Fruit fly (Drosophila melanogaster): Measurements from ENCODE around the gene egh.

The egh gene

DNA sequence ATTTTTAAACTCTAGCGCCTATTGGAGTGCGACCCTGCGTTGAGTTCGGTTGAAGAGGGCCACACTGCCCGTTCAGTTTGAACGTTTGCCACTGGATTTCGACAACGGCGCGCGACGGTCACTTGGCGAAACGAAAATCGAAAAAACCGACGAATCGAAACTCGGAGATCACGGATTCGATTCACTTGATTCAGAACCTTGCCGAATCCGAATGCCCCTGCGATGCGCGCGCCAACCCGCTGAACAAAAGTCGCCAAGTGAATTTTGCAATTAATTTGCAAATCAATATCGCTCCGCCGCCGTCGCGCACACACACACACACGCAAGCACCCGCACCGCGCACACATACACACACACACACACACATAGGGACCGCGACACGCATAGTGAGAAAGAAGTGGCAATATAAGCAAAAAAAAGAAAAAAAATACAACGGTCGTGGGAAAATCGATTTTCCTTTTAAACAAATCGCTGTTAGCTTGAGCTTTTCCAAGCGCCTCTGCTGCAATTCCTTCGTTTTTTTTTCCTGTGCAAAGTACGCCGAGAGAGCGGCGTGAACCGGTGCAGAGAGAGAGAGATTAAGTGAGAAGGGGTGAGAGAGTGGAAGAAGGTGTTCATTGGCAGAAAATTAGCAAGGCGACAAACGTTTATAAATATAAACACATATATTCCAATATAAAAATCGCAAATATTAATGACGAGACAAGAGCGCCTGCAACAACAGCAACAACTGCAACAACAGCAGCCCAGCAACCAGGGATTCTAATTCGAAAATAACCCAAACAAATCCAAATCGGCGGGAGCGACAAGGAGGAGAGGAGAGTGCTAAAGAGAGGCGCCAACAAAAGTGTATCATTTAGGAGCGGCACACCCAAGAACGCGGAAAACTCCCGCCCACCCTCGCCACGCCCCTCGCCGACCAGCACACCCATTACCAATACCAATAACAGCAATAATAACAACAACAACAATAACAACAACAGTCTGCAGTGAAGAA is at the start of gene egh:
TSS of gene egh (plus strand) at position 89 of the 997 bp plus-strand sequence.
- TF ChIP-seq tj (GFP tag; optimal IDR thresholded peaks at IDR 0.05): peak; percentile 47
- no peak for TF ChIP-seq Clk (GFP tag; optimal IDR thresholded peaks at IDR 0.05)
- TF ChIP-seq CG7045 (GFP tag; optimal IDR thresholded peaks at IDR 0.05): peak; percentile 2
- TF ChIP-seq CG7101 (tag; optimal IDR thresholded peaks at IDR 0.05): peak; percentile 51
- TF ChIP-seq Mnt (GFP tag; optimal IDR thresholded peaks at IDR 0.05): peak; percentile 60
- TF ChIP-seq pad (GFP tag; optimal IDR thresholded peaks at IDR 0.05): no peak
- peak; percentile 1 for TF ChIP-seq CG12768 (GFP tag; optimal IDR thresholded peaks at IDR 0.05)
- peak; percentile 10 for TF ChIP-seq ovo (GFP tag; optimal IDR thresholded peaks at IDR 0.05)
- TF ChIP-seq CG5204 (GFP tag; optimal IDR thresholded peaks at IDR 0.05): no peak
- peak; percentile 2 for TF ChIP-seq toe (GFP tag; optimal IDR thresholded peaks at IDR 0.05)
- peak; percentile 38 for TF ChIP-seq Hr96 (GFP tag; optimal IDR thresholded peaks at IDR 0.05)
- peak; percentile 43 for TF ChIP-seq CG1620 (GFP tag; optimal IDR thresholded peaks at IDR 0.05)
- no peak for TF ChIP-seq cic (GFP tag; optimal IDR thresholded peaks at IDR 0.05)
- peak; percentile 17 for TF ChIP-seq CG14711 (tag; optimal IDR thresholded peaks at IDR 0.05)
- peak; percentile 57 for TF ChIP-seq bab1 (GFP tag; optimal IDR thresholded peaks at IDR 0.05)
- peak; percentile 55 for TF ChIP-seq CG11617 (GFP tag; optimal IDR thresholded peaks at IDR 0.05)

- TF ChIP-seq ovo (GFP tag; optimal IDR thresholded peaks at IDR 0.05): no peak
- TF ChIP-seq toe (GFP tag; optimal IDR thresholded peaks at IDR 0.05): no peak
Observed at dm6 chrX:2539495-2539894, 48.8 kb upstream of the egh start.

DNA sequence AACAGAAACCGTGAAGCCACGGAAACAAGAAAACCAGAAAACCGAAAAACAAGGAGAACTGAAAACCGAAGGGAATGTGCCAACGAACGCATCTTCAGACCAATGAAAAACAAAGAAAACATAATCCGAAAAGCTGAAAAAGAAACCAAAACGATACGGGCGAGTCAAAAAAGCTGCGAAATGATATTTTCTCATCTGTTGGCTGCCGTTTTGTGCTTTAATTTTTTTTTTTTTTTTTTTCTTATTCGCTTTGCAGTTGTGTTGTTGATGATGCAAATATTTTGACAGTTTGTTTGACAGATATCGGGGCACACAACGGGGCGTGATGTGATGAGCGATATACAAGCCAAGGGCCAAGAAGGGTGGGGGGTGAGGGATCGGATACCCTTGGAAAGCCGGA is 45.8 kb upstream of the egh start:
- TF ChIP-seq bab1 (GFP tag; optimal IDR thresholded peaks at IDR 0.05): no peak
- no peak for TF ChIP-seq CG12768 (GFP tag; optimal IDR thresholded peaks at IDR 0.05)
- no peak for TF ChIP-seq CG33017 (tag; optimal IDR thresholded peaks at IDR 0.05)
- peak; percentile 61 for TF ChIP-seq tj (GFP tag; optimal IDR thresholded peaks at IDR 0.05)
- TF ChIP-seq CG14711 (tag; optimal IDR thresholded peaks at IDR 0.05): no peak

DNA sequence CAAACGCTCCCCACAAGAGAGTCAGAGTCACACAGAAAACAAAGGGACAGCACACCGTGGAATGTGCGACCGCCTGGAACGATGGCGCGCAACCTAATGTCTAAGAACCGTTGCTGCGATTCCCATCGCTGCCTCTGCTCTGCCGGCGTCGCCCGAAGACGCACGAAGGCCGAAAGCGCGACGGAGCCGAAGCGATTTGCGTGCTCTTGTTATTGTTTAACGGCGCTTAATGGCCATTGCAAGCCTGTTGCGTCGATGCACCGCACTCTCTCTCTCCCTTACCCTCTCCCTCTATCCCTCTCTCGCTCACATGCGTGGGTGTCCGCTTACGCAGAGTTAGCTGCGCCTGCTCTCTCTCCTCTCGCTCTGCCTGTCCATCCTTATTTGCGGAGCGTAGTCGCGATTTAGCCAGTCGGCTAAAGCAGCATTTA is 43.0 kb upstream of the egh start, which contains the start of gene trol:
TSS of gene trol (minus strand) at position 100 of the 431 bp plus-strand sequence.
- TF ChIP-seq tj (GFP tag; optimal IDR thresholded peaks at IDR 0.05): peak; percentile 51
- no peak for TF ChIP-seq CG7101 (tag; optimal IDR thresholded peaks at IDR 0.05)
- no peak for TF ChIP-seq CG14711 (tag; optimal IDR thresholded peaks at IDR 0.05)
- TF ChIP-seq CG33017 (tag; optimal IDR thresholded peaks at IDR 0.05): no peak
- no peak for TF ChIP-seq CG1620 (GFP tag; optimal IDR thresholded peaks at IDR 0.05)
- no peak for TF ChIP-seq Hr96 (GFP tag; optimal IDR thresholded peaks at IDR 0.05)
- peak; percentile 34 for TF ChIP-seq CG12768 (GFP tag; optimal IDR thresholded peaks at IDR 0.05)
- TF ChIP-seq ovo (GFP tag; optimal IDR thresholded peaks at IDR 0.05): peak; percentile 44
- TF ChIP-seq pad (GFP tag; optimal IDR thresholded peaks at IDR 0.05): no peak
- peak; percentile 25 for TF ChIP-seq CG11617 (GFP tag; optimal IDR thresholded peaks at IDR 0.05)
- no peak for TF ChIP-seq toe (GFP tag; optimal IDR thresholded peaks at IDR 0.05)
- peak; percentile 31 for TF ChIP-seq Mnt (GFP tag; optimal IDR thresholded peaks at IDR 0.05)
- TF ChIP-seq cic (GFP tag; optimal IDR thresholded peaks at IDR 0.05): no peak
- TF ChIP-seq bab1 (GFP tag; optimal IDR thresholded peaks at IDR 0.05): peak; percentile 1
- TF ChIP-seq CG7045 (GFP tag; optimal IDR thresholded peaks at IDR 0.05): no peak
- TF ChIP-seq cnc (optimal IDR thresholded peaks at IDR 0.05): no peak

DNA sequence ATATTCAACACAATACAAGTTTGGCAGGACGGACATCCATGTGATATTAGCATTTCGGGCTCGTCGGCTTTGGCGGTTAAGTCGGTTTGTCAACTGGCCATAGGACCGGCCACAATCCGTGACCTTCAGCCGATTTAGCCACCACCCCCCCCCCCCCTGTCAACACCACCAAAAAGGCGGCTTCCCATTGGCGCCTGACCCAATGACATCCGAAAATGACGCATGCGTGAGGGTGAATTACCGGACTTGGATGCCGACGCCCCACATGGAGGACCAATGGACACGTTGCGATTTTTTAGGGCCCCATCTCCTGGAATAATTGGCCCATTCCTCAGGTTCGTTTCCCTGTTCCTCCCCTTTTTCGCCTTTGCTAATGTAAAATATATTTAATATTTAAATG is 42.0 kb upstream of the egh start:
- TF ChIP-seq CG12768 (GFP tag; optimal IDR thresholded peaks at IDR 0.05) (no peak), tj (GFP tag; optimal IDR thresholded peaks at IDR 0.05) (no peak), cic (GFP tag; optimal IDR thresholded peaks at IDR 0.05) (no peak), ovo (GFP tag; optimal IDR thresholded peaks at IDR 0.05) (no peak), CG14711 (tag; optimal IDR thresholded peaks at IDR 0.05) (no peak), toe (GFP tag; optimal IDR thresholded peaks at IDR 0.05) (no peak), CG5204 (GFP tag; optimal IDR thresholded peaks at IDR 0.05) (no peak)

- TF ChIP-seq CG14711 (tag; optimal IDR thresholded peaks at IDR 0.05) (no peak), kay (GFP tag; ENCODE audit: borderline replicate concordance) (peak; percentile 19)
Observed at dm6 chrX:2546664-2547487, 41.4 kb upstream of the egh start.

- no peak for TF ChIP-seq CG11617 (GFP tag; optimal IDR thresholded peaks at IDR 0.05)
- TF ChIP-seq Mnt (GFP tag; optimal IDR thresholded peaks at IDR 0.05): no peak
- no peak for TF ChIP-seq Hr96 (GFP tag; optimal IDR thresholded peaks at IDR 0.05)
- no peak for TF ChIP-seq toe (GFP tag; optimal IDR thresholded peaks at IDR 0.05)
- peak; percentile 8 for TF ChIP-seq cic (GFP tag; optimal IDR thresholded peaks at IDR 0.05)
- TF ChIP-seq pad (GFP tag; optimal IDR thresholded peaks at IDR 0.05): peak; percentile 73
- TF ChIP-seq kay (GFP tag; ENCODE audit: borderline replicate concordance): no peak
- no peak for TF ChIP-seq bab1 (GFP tag; optimal IDR thresholded peaks at IDR 0.05)
- no peak for TF ChIP-seq CG5204 (GFP tag; optimal IDR thresholded peaks at IDR 0.05)
- TF ChIP-seq Crg-1 (GFP tag; optimal IDR thresholded peaks at IDR 0.05): no peak
Observed at dm6 chrX:2551906-2552305, 36.4 kb upstream of the egh start, which contains the start of gene Pdfr. TSS of gene Pdfr (plus strand) at chrX:2552206.
